Fruit fly (Drosophila melanogaster) whole organism, embryonic: ENCODE data around the gene spn-F.
A peak's percentile ranks its signal among the peaks of the same experiment; 100 is the strongest.

Experiments used
- Ada2b ChIP-seq: fragments of 200-800 bp; sonication (Bioruptor generic); IDR thresholded peaks from 2 replicates; pipeline ENCODE4 v1.3.6; 2022; ENCODE audit warnings: missing biosample characterization, missing genetic modification characterization
- Adf1 ChIP-seq: fragments of 200-800 bp; sonication (Bioruptor generic); IDR thresholded peaks from 2 replicates; pipeline ENCODE4 v1.3.6; 2022; ENCODE audit warnings: missing biosample characterization, missing genetic modification characterization
- Aef1 ChIP-seq: fragments of 200-800 bp; sonication (Bioruptor generic); IDR thresholded peaks from 3 replicates; pipeline ENCODE4 v1.3.6; 2022; ENCODE audit warnings: missing biosample characterization, missing genetic modification characterization
- Asciz ChIP-seq: fragments of 200-800 bp; sonication (Bioruptor generic); optimal IDR thresholded peaks from 2 replicates; lab custom pipeline; 2017; ENCODE audit warnings: missing biosample characterization, mild to moderate bottlenecking, missing genetic modification characterization, missing genetic modification reagents
- Atf6 ChIP-seq: fragments of 200-800 bp; sonication (Bioruptor generic); IDR thresholded peaks from 2 replicates; pipeline ENCODE4 v1.3.6; 2022; ENCODE audit warnings: missing biosample characterization, missing genetic modification characterization
- C15 ChIP-seq: fragments of 200-800 bp; sonication (Bioruptor generic); IDR thresholded peaks from 3 replicates; pipeline ENCODE4 v1.3.6; 2022; ENCODE audit warnings: missing biosample characterization, missing genetic modification characterization
- CG10209 ChIP-seq: fragments of 200-800 bp; sonication (Bioruptor generic); optimal IDR thresholded peaks from 3 replicates; lab custom pipeline; 2017; ENCODE audit warnings: missing biosample characterization, mild to moderate bottlenecking, missing genetic modification characterization, missing genetic modification reagents
- CG15073 ChIP-seq: fragments of 200-800 bp; sonication (Bioruptor generic); optimal IDR thresholded peaks from 2 replicates; lab custom pipeline; 2016; ENCODE audit warnings: missing biosample characterization, missing genetic modification characterization
- CG1529 ChIP-seq: fragments of 200-800 bp; sonication (Bioruptor generic); optimal IDR thresholded peaks from 3 replicates; lab custom pipeline; 2018; ENCODE audit warnings: missing biosample characterization, missing genetic modification characterization
- CG15514 ChIP-seq: fragments of 200-800 bp; sonication (Bioruptor generic); optimal IDR thresholded peaks from 3 replicates; lab custom pipeline; 2017; ENCODE audit warnings: missing biosample characterization, missing genetic modification characterization, mild to moderate bottlenecking, moderate library complexity, missing genetic modification reagents
- CG1602 ChIP-seq: fragments of 200-800 bp; sonication (Bioruptor generic); optimal IDR thresholded peaks from 3 replicates; lab custom pipeline; 2016; ENCODE audit warnings: missing biosample characterization, missing genetic modification characterization
- CG17359 ChIP-seq: fragments of 200-800 bp; sonication (Bioruptor generic); optimal IDR thresholded peaks from 3 replicates; lab custom pipeline; 2018; ENCODE audit warnings: missing biosample characterization, mild to moderate bottlenecking, missing genetic modification characterization, moderate library complexity
- CG18764 ChIP-seq: fragments of 200-800 bp; sonication (Bioruptor generic); optimal IDR thresholded peaks from 3 replicates; lab custom pipeline; 2016; ENCODE audit warnings: missing biosample characterization, missing genetic modification characterization
- CG2116 ChIP-seq: fragments of 200-800 bp; sonication (Bioruptor generic); optimal IDR thresholded peaks from 3 replicates; lab custom pipeline; 2018; ENCODE audit warnings: missing biosample characterization, mild to moderate bottlenecking, missing genetic modification characterization
- CG30403 ChIP-seq: fragments of 200-800 bp; sonication (Bioruptor generic); optimal IDR thresholded peaks from 3 replicates; lab custom pipeline; 2016; ENCODE audit warnings: missing biosample characterization, missing genetic modification characterization
- CG34224 ChIP-seq: fragments of 200-800 bp; sonication (Bioruptor generic); IDR thresholded peaks from 3 replicates; pipeline ENCODE4 v1.3.6; 2022; ENCODE audit warnings: missing biosample characterization, missing genetic modification characterization; ENCODE audit not compliant: partially characterized antibody
- CG5953 ChIP-seq: fragments of 200-800 bp; sonication (Bioruptor generic); IDR thresholded peaks from 2 replicates; pipeline ENCODE4 v1.3.6; 2022; ENCODE audit warnings: missing biosample characterization, missing genetic modification characterization
- CG6175 ChIP-seq: fragments of 200-800 bp; sonication (Bioruptor generic); IDR thresholded peaks from 3 replicates; pipeline ENCODE4 v1.3.6; 2022; ENCODE audit warnings: missing biosample characterization, missing genetic modification characterization
- CG7357 ChIP-seq: fragments of 200-800 bp; sonication (Bioruptor generic); IDR thresholded peaks from 3 replicates; pipeline ENCODE4 v1.3.6; 2022; ENCODE audit warnings: missing biosample characterization, missing genetic modification characterization
- CG7372 ChIP-seq: fragments of 200-800 bp; sonication (Bioruptor generic); IDR thresholded peaks from 2 replicates; pipeline ENCODE4 v1.3.6; 2022; ENCODE audit warnings: missing biosample characterization, missing genetic modification characterization
- CG9817 ChIP-seq: fragments of 200-800 bp; sonication (Bioruptor generic); optimal IDR thresholded peaks from 2 replicates; lab custom pipeline; 2018; ENCODE audit warnings: missing biosample characterization, mild to moderate bottlenecking, missing genetic modification characterization, moderate library complexity
- Chrac-16 ChIP-seq: fragments of 200-800 bp; sonication (Bioruptor generic); optimal IDR thresholded peaks from 3 replicates; lab custom pipeline; 2016; ENCODE audit warnings: missing biosample characterization, missing genetic modification characterization
- CkIIα-i1 ChIP-seq: fragments of 200-800 bp; sonication (Bioruptor generic); IDR thresholded peaks from 2 replicates; pipeline ENCODE4 v1.3.6; 2022; ENCODE audit warnings: missing biosample characterization, missing genetic modification characterization
- CoRest ChIP-seq: fragments of 200-800 bp; sonication (Bioruptor generic); optimal IDR thresholded peaks from 3 replicates; lab custom pipeline; 2018; ENCODE audit warnings: missing biosample characterization, mild to moderate bottlenecking, missing genetic modification characterization, moderate library complexity
- Dad ChIP-seq: fragments of 200-800 bp; sonication (Bioruptor generic); optimal IDR thresholded peaks from 3 replicates; lab custom pipeline; 2016; ENCODE audit warnings: missing biosample characterization, missing genetic modification characterization
- Deaf1 ChIP-seq: fragments of 200-800 bp; optimal IDR thresholded peaks from 3 replicates; lab custom pipeline; 2019; ENCODE audit warnings: missing biosample characterization, mild to moderate bottlenecking, missing genetic modification characterization, moderate library complexity
- Dek ChIP-seq: fragments of 200-800 bp; sonication (Bioruptor generic); optimal IDR thresholded peaks from 3 replicates; lab custom pipeline; 2019; ENCODE audit warnings: missing biosample characterization, mild to moderate bottlenecking, missing genetic modification characterization, moderate library complexity
- Dll ChIP-seq: fragments of 200-800 bp; sonication (Bioruptor generic); IDR thresholded peaks from 4 replicates; pipeline ENCODE4 v1.3.6; 2022; ENCODE audit warnings: missing biosample characterization, missing genetic modification characterization; ENCODE audit not compliant: partially characterized antibody
- Doc2 ChIP-seq: fragments of 200-800 bp; sonication (Bioruptor generic); IDR thresholded peaks from 2 replicates; pipeline ENCODE4 v1.3.6; 2022; ENCODE audit warnings: missing biosample characterization, missing genetic modification characterization
- E2f2 ChIP-seq: fragments of 200-800 bp; sonication (Bioruptor generic); IDR thresholded peaks from 2 replicates; pipeline ENCODE4 v1.3.6; 2022; ENCODE audit warnings: missing biosample characterization, missing genetic modification characterization
- Fer1 ChIP-seq: fragments of 200-800 bp; sonication (Bioruptor generic); optimal IDR thresholded peaks from 2 replicates; lab custom pipeline; 2017; ENCODE audit warnings: missing biosample characterization, mild to moderate bottlenecking, missing genetic modification characterization
- Fer2 ChIP-seq: fragments of 200-800 bp; sonication (Bioruptor generic); optimal IDR thresholded peaks from 2 replicates; lab custom pipeline; 2018; ENCODE audit warnings: missing biosample characterization, mild to moderate bottlenecking, missing genetic modification characterization, moderate library complexity
- Fer3 ChIP-seq: fragments of 200-800 bp; sonication (Bioruptor generic); optimal IDR thresholded peaks from 2 replicates; lab custom pipeline; 2018; ENCODE audit warnings: missing biosample characterization, mild to moderate bottlenecking, missing genetic modification characterization, moderate library complexity
- Gsc ChIP-seq: fragments of 200-800 bp; sonication (Bioruptor generic); IDR thresholded peaks from 2 replicates; pipeline ENCODE4 v1.3.6; 2022; ENCODE audit warnings: missing biosample characterization, missing genetic modification characterization
- HLHmδ ChIP-seq: fragments of 200-800 bp; sonication (Bioruptor generic); optimal IDR thresholded peaks from 2 replicates; lab custom pipeline; 2018; ENCODE audit warnings: missing biosample characterization, mild to moderate bottlenecking, missing genetic modification characterization, moderate library complexity
- Lpt ChIP-seq: fragments of >200 bp; optimal IDR thresholded peaks from 2 replicates; lab custom pipeline; 2018; ENCODE audit warnings: missing biosample characterization, missing genetic modification characterization
- Myb ChIP-seq: fragments of 200-800 bp; sonication (Bioruptor generic); optimal IDR thresholded peaks from 2 replicates; lab custom pipeline; 2016; ENCODE audit warnings: missing biosample characterization, missing genetic modification characterization
- Nf-YA ChIP-seq: fragments of 200-800 bp; sonication (Bioruptor generic); IDR thresholded peaks from 2 replicates; pipeline ENCODE4 v1.3.6; 2022; ENCODE audit warnings: missing biosample characterization, missing genetic modification characterization
- Sin3A ChIP-seq: fragments of >200 bp; optimal IDR thresholded peaks from 2 replicates; lab custom pipeline; 2018
- Stat92E ChIP-seq, 3 experiments: fragments of >200 bp in 2 of 3; fragments of 200-800 bp in 1 of 3; sonication (Bioruptor generic) in 1 of 3; optimal IDR thresholded peaks; 2 replicates each; lab custom pipeline; 2017 to 2019; ENCODE audit warnings: missing biosample characterization in 3 of 3, missing genetic modification characterization in 3 of 3, mild to moderate bottlenecking in 1 of 3, moderate library complexity in 1 of 3
- ci ChIP-seq: fragments of 200-800 bp; sonication (Bioruptor generic); IDR thresholded peaks from 3 replicates; pipeline ENCODE4 v1.3.6; 2022; ENCODE audit warnings: missing biosample characterization, missing genetic modification characterization
- crp ChIP-seq, 2 experiments: fragments of 200-800 bp; sonication (Bioruptor generic); optimal IDR thresholded peaks; 2 replicates in 1 of 2; 3 replicates in 1 of 2; lab custom pipeline; 2017; ENCODE audit warnings: missing biosample characterization in 2 of 2, missing genetic modification characterization in 2 of 2, mild to moderate bottlenecking in 1 of 2, moderate library complexity in 1 of 2
- fd3F ChIP-seq: fragments of 200-800 bp; sonication (Bioruptor generic); optimal IDR thresholded peaks from 2 replicates; lab custom pipeline; 2018; ENCODE audit warnings: missing biosample characterization, mild to moderate bottlenecking, missing genetic modification characterization, moderate library complexity
- fd96Cb ChIP-seq: fragments of 200-800 bp; sonication (Bioruptor generic); optimal IDR thresholded peaks from 2 replicates; lab custom pipeline; 2018; ENCODE audit warnings: missing biosample characterization, mild to moderate bottlenecking, missing genetic modification characterization, moderate library complexity
- ftz-f1 ChIP-seq: fragments of 200-800 bp; sonication (Bioruptor generic); optimal IDR thresholded peaks from 2 replicates; lab custom pipeline; 2016; ENCODE audit warnings: missing biosample characterization, missing genetic modification characterization
- gsb ChIP-seq: fragments of 200-800 bp; sonication (Bioruptor generic); IDR thresholded peaks from 2 replicates; pipeline ENCODE4 v1.3.6; 2022; ENCODE audit warnings: missing biosample characterization, missing genetic modification characterization
- gt ChIP-seq: fragments of 200-800 bp; sonication (Bioruptor generic); IDR thresholded peaks from 2 replicates; pipeline ENCODE4 v1.3.6; 2022; ENCODE audit warnings: missing biosample characterization, missing genetic modification characterization
- kah ChIP-seq: fragments of 200-800 bp; sonication (Bioruptor generic); optimal IDR thresholded peaks from 2 replicates; lab custom pipeline; 2018; ENCODE audit warnings: missing biosample characterization, mild to moderate bottlenecking, missing genetic modification characterization
- pb ChIP-seq: fragments of 200-800 bp; sonication (Bioruptor generic); optimal IDR thresholded peaks from 3 replicates; lab custom pipeline; 2016; ENCODE audit warnings: missing biosample characterization, missing genetic modification characterization
- sc ChIP-seq, 3 experiments: fragments of >200 bp in 2 of 3; fragments of 200-800 bp in 1 of 3; sonication (Bioruptor generic) in 1 of 3; optimal IDR thresholded peaks; 2 replicates in 2 of 3; 3 replicates in 1 of 3; lab custom pipeline; 2017; ENCODE audit warnings: mild to moderate bottlenecking in 1 of 3, missing biosample characterization in 1 of 3, missing genetic modification characterization in 1 of 3, missing genetic modification reagents in 1 of 3
- vfl ChIP-seq: fragments of 200-800 bp; sonication (Bioruptor generic); optimal IDR thresholded peaks from 2 replicates; lab custom pipeline; 2016; ENCODE audit warnings: missing biosample characterization, missing genetic modification characterization
- wor ChIP-seq: fragments of 200-800 bp; sonication (Bioruptor generic); IDR thresholded peaks from 2 replicates; pipeline ENCODE4 v1.3.6; 2022; ENCODE audit warnings: missing biosample characterization, missing genetic modification characterization

Gene spn-F

DNA sequence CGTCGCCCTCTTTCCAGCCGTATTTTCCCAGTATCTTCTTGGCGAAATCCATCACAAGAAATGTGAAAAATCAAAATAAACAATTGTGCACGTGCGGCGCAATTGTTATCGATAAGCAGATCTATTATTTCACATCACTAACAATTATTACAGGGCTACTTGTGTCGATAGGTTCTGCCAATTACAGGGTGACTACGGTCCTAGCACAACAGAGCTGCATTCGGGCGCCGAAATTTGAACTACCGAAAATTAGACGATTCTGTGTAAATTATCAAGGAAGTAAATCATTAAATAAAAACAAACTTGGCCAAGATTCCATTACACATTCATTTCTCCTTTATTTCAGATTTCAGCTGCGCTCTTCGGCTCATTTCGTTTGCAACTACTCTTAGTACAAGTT lies 39.1 kb upstream of the spn-F start, which contains the start of gene CG15561 (continued):
- TF ChIP-seq Dll (GFP tag; lab: Robert Waterston, UW): no peak
- TF ChIP-seq CG30403: peak; percentile 44
- TF ChIP-seq Fer1 (GFP tag; lab: Kevin White, UChicago): peak; percentile 56
- TF ChIP-seq CG5953 (GFP tag; lab: Robert Waterston, UW): no peak
- no peak for TF ChIP-seq Deaf1 (tag; lab: Kevin White, UChicago)
- TF ChIP-seq Asciz (GFP tag; lab: Kevin White, UChicago): no peak
- TF ChIP-seq Dek (tag; lab: Kevin White, UChicago): no peak
- TF ChIP-seq Atf6 (GFP tag; lab: Robert Waterston, UW): no peak
- no peak for TF ChIP-seq fd96Cb (tag; lab: Kevin White, UChicago)
- peak in 1 of 2 experiments; percentile 2 for TF ChIP-seq crp (GFP tag; optimal IDR thresholded peaks at IDR 0.05; lab: Kevin White, UChicago)
- no peak for TF ChIP-seq CkIIα-i1 (GFP tag; lab: Robert Waterston, UW)
- TF ChIP-seq CG6175 (GFP tag; lab: Robert Waterston, UW): no peak
- peak; percentile 84 for TF ChIP-seq HLHmδ (GFP tag; lab: Kevin White, UChicago)
- no peak for TF ChIP-seq CG7372 (GFP tag; lab: Robert Waterston, UW)
- TF ChIP-seq sc (optimal IDR thresholded peaks at IDR 0.05; lab: Kevin White, UChicago): no peak
- TF ChIP-seq sc (GFP tag; optimal IDR thresholded peaks at IDR 0.05; lab: Kevin White, UChicago): peak; percentile 25
- TF ChIP-seq Ada2b (GFP tag; lab: Robert Waterston, UW): no peak
- peak; percentile 48 for TF ChIP-seq pb (GFP tag; lab: Kevin White, UChicago)
- no peak for TF ChIP-seq CG15073
- TF ChIP-seq Fer3 (tag; lab: Kevin White, UChicago): peak; percentile 55
- peak; percentile 28 for TF ChIP-seq CoRest (tag; lab: Kevin White, UChicago)
- TF ChIP-seq CG1529 (GFP tag; lab: Kevin White, UChicago): peak; percentile 34
- no peak for TF ChIP-seq CG9817 (tag; lab: Kevin White, UChicago)
- TF ChIP-seq CG34224 (GFP tag; lab: Robert Waterston, UW): no peak
- TF ChIP-seq CG1602 (GFP tag; lab: Kevin White, UChicago): no peak
- TF ChIP-seq Gsc (GFP tag; lab: Robert Waterston, UW): no peak
- no peak for TF ChIP-seq Nf-YA (GFP tag; lab: Robert Waterston, UW)
- peak; percentile 55 for TF ChIP-seq Dad
- TF ChIP-seq E2f2 (GFP tag; lab: Robert Waterston, UW): no peak
- no peak for TF ChIP-seq Chrac-16 (GFP tag; lab: Kevin White, UChicago)
- no peak for TF ChIP-seq C15 (GFP tag; lab: Robert Waterston, UW)
- peak; percentile 37 for TF ChIP-seq CG17359 (tag; lab: Kevin White, UChicago)
- no peak for TF ChIP-seq gsb
- peak; percentile 44 for TF ChIP-seq CG10209 (GFP tag; lab: Kevin White, UChicago)
- peak; percentile 48 for TF ChIP-seq vfl
- TF ChIP-seq CG15514 (GFP tag; lab: Kevin White, UChicago): peak; percentile 81
- TF ChIP-seq gt (GFP tag; lab: Robert Waterston, UW): no peak
- TF ChIP-seq kah (GFP tag; lab: Kevin White, UChicago): peak; percentile 14
- no peak for TF ChIP-seq Doc2 (GFP tag; lab: Robert Waterston, UW)
- no peak for TF ChIP-seq ci (GFP tag; lab: Robert Waterston, UW)
- TF ChIP-seq Sin3A (lab: Kevin White, UChicago): peak; percentile 31
- peak; percentile 99 for TF ChIP-seq CG2116
- TF ChIP-seq wor (GFP tag; lab: Robert Waterston, UW): no peak
- no peak for TF ChIP-seq Lpt (GFP tag; lab: Kevin White, UChicago)
- TF ChIP-seq CG7357: no peak
- TF ChIP-seq Fer2 (tag; lab: Kevin White, UChicago): no peak
- TF ChIP-seq Stat92E (GFP tag; optimal IDR thresholded peaks at IDR 0.05; lab: Kevin White, UChicago): peak in 1 of 3 experiments; percentile 31
- TF ChIP-seq Aef1 (GFP tag; lab: Robert Waterston, UW): no peak
- TF ChIP-seq fd3F (GFP tag; lab: Kevin White, UChicago): peak; percentile 5
- TF ChIP-seq CG18764 (GFP tag; lab: Kevin White, UChicago): no peak
- peak; percentile 56 for TF ChIP-seq Myb (GFP tag; lab: Kevin White, UChicago)
- TF ChIP-seq Adf1 (GFP tag; lab: Robert Waterston, UW): no peak
- TF ChIP-seq ftz-f1 (GFP tag; lab: Kevin White, UChicago): peak; percentile 18
